Fruit fly (Drosophila melanogaster): Measurements from ENCODE around the gene CG7906.
A peak's percentile ranks its signal among the peaks of the same experiment; 100 is the strongest.

CG7906 gene

DNA sequence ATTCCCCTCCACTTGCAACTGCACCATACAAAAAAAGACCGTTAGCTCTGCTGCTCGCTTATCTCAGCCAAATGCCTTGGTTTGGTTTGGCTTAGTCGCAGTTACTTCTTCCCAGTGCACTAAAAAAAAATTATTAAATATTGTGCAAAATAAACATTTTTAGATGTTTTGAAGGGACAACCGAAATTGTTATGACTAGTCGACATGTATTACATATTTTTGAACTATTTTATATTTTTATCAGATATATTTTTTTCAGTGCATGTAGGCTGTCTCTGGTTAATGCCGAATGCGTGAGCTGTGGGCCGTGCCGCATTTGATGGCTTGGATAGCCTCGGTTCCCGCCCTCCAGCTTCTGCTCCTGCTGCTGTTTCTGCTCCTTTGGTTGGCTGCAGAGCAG, 2.9 kb downstream of the CG7906 start (continued):
- TF ChIP-seq achi (GFP tag; optimal IDR thresholded peaks at IDR 0.05) (peak; percentile 66), lz (GFP tag; optimal IDR thresholded peaks at IDR 0.05) (peak; percentile 60), CG8119 (GFP tag; IDR thresholded peaks at IDR 0.05) (peak; percentile 77), CG34406 (GFP tag; optimal IDR thresholded peaks at IDR 0.05) (peak; percentile 42), CG31627 (GFP tag; optimal IDR thresholded peaks at IDR 0.05) (peak; percentile 51), fd85E (GFP tag; optimal IDR thresholded peaks at IDR 0.05) (no peak), salr (GFP tag; optimal IDR thresholded peaks at IDR 0.05) (peak in 1 of 2 experiments; percentile 58), Met (GFP tag; optimal IDR thresholded peaks at IDR 0.05) (peak; percentile 74), CG16779 (tag; optimal IDR thresholded peaks at IDR 0.05) (no peak), vri (GFP tag; optimal IDR thresholded peaks at IDR 0.05) (peak; percentile 35), Eip93F (GFP tag; optimal IDR thresholded peaks at IDR 0.05) (no peak), spab (GFP tag; optimal IDR thresholded peaks at IDR 0.05) (peak; percentile 53), OdsH (GFP tag; optimal IDR thresholded peaks at IDR 0.05) (peak; percentile 64), fd59A (GFP tag; optimal IDR thresholded peaks at IDR 0.05) (peak; percentile 18), CG6854 (GFP tag; optimal IDR thresholded peaks at IDR 0.05) (peak; percentile 28), CG10669 (GFP tag; optimal IDR thresholded peaks at IDR 0.05) (peak; percentile 48), Sox102F (GFP tag; optimal IDR thresholded peaks at IDR 0.05) (peak; percentile 70), CG1621 (tag; optimal IDR thresholded peaks at IDR 0.05) (no peak), eg (GFP tag; IDR thresholded peaks at IDR 0.05) (peak; percentile 57; the same call in 2 of the 3 replicates), pdm3 (GFP tag; optimal IDR thresholded peaks at IDR 0.05) (peak; percentile 42), CG11294 (GFP tag; IDR thresholded peaks at IDR 0.05) (no peak), Eip78C (GFP tag) (peak; percentile 86), Hr38 (GFP tag; optimal IDR thresholded peaks at IDR 0.05) (no peak), CG8632 (GFP tag; optimal IDR thresholded peaks at IDR 0.05) (peak; percentile 44), Sox15 (GFP tag; optimal IDR thresholded peaks at IDR 0.05) (no peak), acj6 (GFP tag; optimal IDR thresholded peaks at IDR 0.05) (peak; percentile 53), Eip75B (GFP tag; optimal IDR thresholded peaks at IDR 0.05) (peak; percentile 39), Hr39 (GFP tag; optimal IDR thresholded peaks at IDR 0.05) (peak; percentile 38), CG6276 (GFP tag; optimal IDR thresholded peaks at IDR 0.05) (peak; percentile 78), CG4318 (GFP tag; optimal IDR thresholded peaks at IDR 0.05) (peak; percentile 58), CG10631 (GFP tag; optimal IDR thresholded peaks at IDR 0.05) (peak; percentile 58), CG11902 (GFP tag; optimal IDR thresholded peaks at IDR 0.05) (no peak), CG6792 (GFP tag; optimal IDR thresholded peaks at IDR 0.05) (peak; percentile 33), CG32006 (GFP tag; optimal IDR thresholded peaks at IDR 0.05) (peak; percentile 81), CG6808 (GFP tag; optimal IDR thresholded peaks at IDR 0.05) (peak; percentile 32), CG15336 (GFP tag; IDR thresholded peaks at IDR 0.05) (peak; percentile 71)

DNA sequence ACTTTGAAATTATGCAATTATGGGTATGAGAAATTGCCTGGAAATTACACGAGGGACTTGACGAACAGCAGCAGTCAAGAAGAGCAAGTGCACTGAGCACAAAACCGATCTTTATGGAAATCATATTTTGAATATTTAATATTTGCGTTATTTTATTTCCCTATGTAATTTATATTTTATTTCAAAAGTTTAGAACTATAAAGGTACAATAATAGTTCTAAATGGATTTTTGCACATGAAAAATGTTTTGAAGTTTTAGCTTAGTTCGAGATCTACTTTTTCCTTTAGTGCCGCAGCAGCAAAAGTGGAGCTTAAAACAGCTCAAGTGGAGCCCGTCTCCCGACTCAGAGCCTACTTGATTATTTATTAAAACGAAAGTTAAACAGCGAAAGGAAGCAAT, 4.6 kb downstream of the CG7906 start:
- TF ChIP-seq Eip93F (GFP tag; optimal IDR thresholded peaks at IDR 0.05) (no peak), CG7368 (GFP tag; optimal IDR thresholded peaks at IDR 0.05) (no peak), CG9139 (GFP tag; optimal IDR thresholded peaks at IDR 0.05) (peak; percentile 36), spab (GFP tag; optimal IDR thresholded peaks at IDR 0.05) (peak; percentile 25), CG1621 (tag; optimal IDR thresholded peaks at IDR 0.05) (no peak), CG6163 (GFP tag; IDR thresholded peaks at IDR 0.05) (peak; percentile 55; the same call in 2 of the 3 replicates), achi (GFP tag; optimal IDR thresholded peaks at IDR 0.05) (peak; percentile 47), eg (GFP tag; IDR thresholded peaks at IDR 0.05) (0 out of 3 replicates have a peak, but pooled peaks have one; percentile 14), Hr4 (GFP tag; optimal IDR thresholded peaks at IDR 0.05) (peak; percentile 29), Sox14 (GFP tag; optimal IDR thresholded peaks at IDR 0.05) (peak; percentile 25), CG3919 (GFP tag; optimal IDR thresholded peaks at IDR 0.05) (peak; percentile 69), CG15336 (GFP tag; IDR thresholded peaks at IDR 0.05) (peak; percentile 47; the same call in 1 of the 2 replicates), CG34406 (GFP tag; optimal IDR thresholded peaks at IDR 0.05) (peak; percentile 52), pdm3 (GFP tag; optimal IDR thresholded peaks at IDR 0.05) (peak; percentile 39), Hr38 (GFP tag; optimal IDR thresholded peaks at IDR 0.05) (no peak), vri (GFP tag; optimal IDR thresholded peaks at IDR 0.05) (peak; percentile 10), cyc (GFP tag; optimal IDR thresholded peaks at IDR 0.05) (peak; percentile 31), CG4318 (GFP tag; optimal IDR thresholded peaks at IDR 0.05) (no peak), CG16779 (tag; optimal IDR thresholded peaks at IDR 0.05) (no peak), fkh (GFP tag; optimal IDR thresholded peaks at IDR 0.05) (no peak), Smox (GFP tag; optimal IDR thresholded peaks at IDR 0.05) (peak; percentile 53), CG11294 (GFP tag; IDR thresholded peaks at IDR 0.05) (no peak), Ets96B (tag; optimal IDR thresholded peaks at IDR 0.05) (peak; percentile 57), Hr39 (GFP tag; optimal IDR thresholded peaks at IDR 0.05) (peak; percentile 25), CG3032 (tag; optimal IDR thresholded peaks at IDR 0.05) (peak; percentile 56), fd59A (GFP tag; optimal IDR thresholded peaks at IDR 0.05) (no peak), Sox102F (GFP tag; optimal IDR thresholded peaks at IDR 0.05) (peak; percentile 41), salr (GFP tag; optimal IDR thresholded peaks at IDR 0.05) (peak in 1 of 2 experiments; percentile 48), acj6 (GFP tag; optimal IDR thresholded peaks at IDR 0.05) (peak; percentile 53), Met (GFP tag; optimal IDR thresholded peaks at IDR 0.05) (peak; percentile 46), Gug (GFP tag; IDR thresholded peaks at IDR 0.05) (no peak), CG6808 (GFP tag; optimal IDR thresholded peaks at IDR 0.05) (peak; percentile 51)
